Fruit fly (Drosophila melanogaster) whole organism: ENCODE data around the gene Bcs1.

Experiments used
- CG8478 ChIP-seq: fragments of >200 bp; optimal IDR thresholded peaks from 2 replicates; lab custom pipeline; 2018; ENCODE audit warnings: inconsistent platforms
- Dll ChIP-seq: fragments of >200 bp; optimal IDR thresholded peaks from 2 replicates; lab custom pipeline; 2017
- EcR ChIP-seq, 2 experiments: fragments of >200 bp; optimal IDR thresholded peaks; 2 replicates each; lab custom pipeline; 2017; ENCODE audit warnings: missing biosample characterization in 2 of 2, missing genetic modification characterization in 2 of 2, missing genetic modification reagents in 2 of 2
- pan ChIP-seq: fragments of >200 bp; optimal IDR thresholded peaks from 2 replicates; lab custom pipeline; 2017
- psq ChIP-seq: fragments of >200 bp; optimal IDR thresholded peaks from 2 replicates; lab custom pipeline; 2017
- usp ChIP-seq: fragments of >200 bp; optimal IDR thresholded peaks from 2 replicates; lab custom pipeline; 2017; ENCODE audit warnings: missing biosample characterization, missing genetic modification characterization, mixed read lengths

DNA sequence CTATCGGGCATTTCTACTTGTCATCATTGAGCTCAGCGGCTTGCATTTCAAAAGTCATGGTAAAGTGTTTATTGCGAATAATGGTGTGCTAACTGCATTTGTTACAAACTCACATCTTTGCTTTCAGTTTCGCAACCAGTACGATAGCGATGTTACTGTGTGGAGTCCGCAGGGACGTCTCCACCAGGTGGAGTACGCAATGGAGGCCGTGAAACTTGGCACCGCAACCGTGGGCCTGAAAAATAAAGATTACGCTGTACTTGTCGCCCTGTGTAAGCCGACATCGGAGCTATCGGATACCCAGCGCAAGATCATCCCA lies 1.1 kb upstream of the Bcs1 start:
- no peak for TF ChIP-seq CG8478 (lab: Kevin White, UChicago)
- TF ChIP-seq pan (lab: Kevin White, UChicago), result no peak
- TF ChIP-seq usp (GFP tag; lab: Kevin White, UChicago), result no peak
- no peak for TF ChIP-seq Dll (lab: Kevin White, UChicago)
- no peak for TF ChIP-seq psq (lab: Kevin White, UChicago)
- no peak for TF ChIP-seq EcR (GFP tag; optimal IDR thresholded peaks at IDR 0.05; lab: Kevin White, UChicago)
